Worm (Caenorhabditis elegans): Measurements from ENCODE around the gene aly-1.

The aly-1 gene

ce11 chrIV:9118792-9119191, 10.1 kb downstream of the aly-1 start, which contains the start of gene nrfl-1:
Gene nrfl-1 (plus strand): TSS chrIV:9119092.
- TF ChIP-seq daf-8 (GFP tag; IDR thresholded peaks at IDR 0.05) (no peak), madf-5 (GFP tag; IDR thresholded peaks at IDR 0.05) (no peak)

ce11 chrIV:9120220-9120619, 11.5 kb downstream of the aly-1 start:
- TF ChIP-seq zfp-3 (GFP tag; conservative IDR thresholded peaks at IDR 0.05), result no peak
- TF ChIP-seq aha-1 (tag), result peak; percentile 91

ce11 chrIV:9121545-9121944, 12.8 kb downstream of the aly-1 start:
- TF ChIP-seq egl-43 (GFP tag; IDR thresholded peaks at IDR 0.05), result no peak
- TF ChIP-seq nhr-111 (GFP tag; optimal IDR thresholded peaks at IDR 0.05), result no peak
- no peak for TF ChIP-seq D1046.2 (GFP tag; IDR thresholded peaks at IDR 0.05)
- no peak for TF ChIP-seq egl-27 (tag; optimal IDR thresholded peaks at IDR 0.05)
- TF ChIP-seq set-16 (GFP tag; IDR thresholded peaks at IDR 0.05), result no peak
- TF ChIP-seq nhr-42 (GFP tag; IDR thresholded peaks at IDR 0.05), result no peak
- TF ChIP-seq zfp-3 (GFP tag; conservative IDR thresholded peaks at IDR 0.05), result no peak
- no peak for TF ChIP-seq Y105C5A.15 (GFP tag; IDR thresholded peaks at IDR 0.05)
- no peak for TF ChIP-seq aly-2 (tag; optimal IDR thresholded peaks at IDR 0.05)
- peak; percentile 72 for TF ChIP-seq hlh-30 (tag; optimal IDR thresholded peaks at IDR 0.05; ENCODE audit: insufficient read depth)
- TF ChIP-seq mdl-1 (tag; optimal IDR thresholded peaks at IDR 0.05), result peak; percentile 62 to 84
- TF ChIP-seq zag-1 (tag; optimal IDR thresholded peaks at IDR 0.05), result no peak
- TF ChIP-seq daf-16 (GFP tag; optimal IDR thresholded peaks at IDR 0.05), result no peak
- TF ChIP-seq daf-16 (tag; optimal IDR thresholded peaks at IDR 0.05), result no peak
- no peak for TF ChIP-seq rbr-2 (tag; optimal IDR thresholded peaks at IDR 0.05)
- TF ChIP-seq ces-1 (GFP tag; optimal IDR thresholded peaks at IDR 0.05), result no peak
- no peak for TF ChIP-seq nhr-11 (tag; optimal IDR thresholded peaks at IDR 0.05)
- no peak for TF ChIP-seq nhr-48 (tag; optimal IDR thresholded peaks at IDR 0.05)
- TF ChIP-seq tra-1 (GFP tag; IDR thresholded peaks at IDR 0.05), result no peak
- TF ChIP-seq hmg-1.1 (GFP tag; IDR thresholded peaks at IDR 0.05), result 0 out of 2 replicates have a peak, but pooled peaks have one; percentile 41
- no peak for TF ChIP-seq zfp-2 (tag; optimal IDR thresholded peaks at IDR 0.05)
- peak; percentile 81 for TF ChIP-seq aha-1 (tag)
- no peak for TF ChIP-seq ztf-11 (tag; optimal IDR thresholded peaks at IDR 0.05)
- no peak for TF ChIP-seq mdt-29 (GFP tag; IDR thresholded peaks at IDR 0.05)
- no peak for TF ChIP-seq lin-29 (GFP tag; IDR thresholded peaks at IDR 0.05)
- no peak for TF ChIP-seq dpl-1 (GFP tag; optimal IDR thresholded peaks at IDR 0.05)
- no peak for TF ChIP-seq spr-3 (GFP tag; optimal IDR thresholded peaks at IDR 0.05)
- TF ChIP-seq unc-62 (GFP tag; optimal IDR thresholded peaks at IDR 0.05 in 1 of 2), result no peak
- no peak for TF ChIP-seq unc-62 (tag; optimal IDR thresholded peaks at IDR 0.05)
- no peak for TF ChIP-seq zip-11 (GFP tag; IDR thresholded peaks at IDR 0.05)
- TF ChIP-seq vab-7 (GFP tag; IDR thresholded peaks at IDR 0.05), result no peak
- TF ChIP-seq pha-4 (GFP tag; IDR thresholded peaks at IDR 0.05), result no peak
- no peak for TF ChIP-seq pha-4 (tag; optimal IDR thresholded peaks at IDR 0.05)
- TF ChIP-seq lim-7 (GFP tag; IDR thresholded peaks at IDR 0.05), result no peak
- TF ChIP-seq hlh-11 (tag; optimal IDR thresholded peaks at IDR 0.05), result peak; percentile 56
- TF ChIP-seq ZK546.5 (tag; optimal IDR thresholded peaks at IDR 0.05), result no peak
- TF ChIP-seq duxl-1 (tag; optimal IDR thresholded peaks at IDR 0.05; ENCODE audit: poor library complexity), result no peak
- TF ChIP-seq dmd-9 (GFP tag; IDR thresholded peaks at IDR 0.05), result no peak
- TF ChIP-seq dve-1 (tag; optimal IDR thresholded peaks at IDR 0.05; ENCODE audit: insufficient read depth), result no peak
- TF ChIP-seq nhr-28 (tag; optimal IDR thresholded peaks at IDR 0.05), result peak; percentile 74
- peak; percentile 51 for TF ChIP-seq nhr-25 (tag; optimal IDR thresholded peaks at IDR 0.05; ENCODE audit: borderline replicate concordance, insufficient read depth)
- TF ChIP-seq lin-39 (tag; optimal IDR thresholded peaks at IDR 0.05), result no peak
- TF ChIP-seq snpc-4 (tag; optimal IDR thresholded peaks at IDR 0.05), result no peak
- no peak for TF ChIP-seq lin-38 (GFP tag; IDR thresholded peaks at IDR 0.05)
- no peak for TF ChIP-seq lin-15B (tag; optimal IDR thresholded peaks at IDR 0.05)
- TF ChIP-seq F26F4.8 (GFP tag; conservative IDR thresholded peaks at IDR 0.05), result no peak

Measured in whole organism, L4 larva.